Worm (Caenorhabditis elegans): ENCODE measurements around the gene C50H2.13.

- TF ChIP-seq Y75B8A.6 (GFP tag; IDR thresholded peaks at IDR 0.05) (no peak), nhr-11 (tag; optimal IDR thresholded peaks at IDR 0.05) (no peak), nhr-76 (tag; optimal IDR thresholded peaks at IDR 0.05) (no peak), jun-1 (tag; optimal IDR thresholded peaks at IDR 0.05) (no peak), F10B5.3 (tag; optimal IDR thresholded peaks at IDR 0.05) (no peak), snpc-4 (tag; optimal IDR thresholded peaks at IDR 0.05) (no peak), snpc-1.2 (GFP tag; IDR thresholded peaks at IDR 0.05) (no peak)
Observed at ce11 chrV:9879867-9880266, 46.5 kb upstream of the C50H2.13 start, which contains the start of gene sdz-31.

All from whole organism, L4 larva.